Fruit fly (Drosophila melanogaster) whole organism, embryonic: Measurements from ENCODE around the gene Nepl20.
A peak's percentile ranks its signal among the peaks of the same experiment; 100 is the strongest.

Experiments used
- Asciz ChIP-seq: fragments of 200-800 bp; sonication (Bioruptor generic); optimal IDR thresholded peaks from 2 replicates; lab custom pipeline; 2017; ENCODE audit warnings: missing biosample characterization, mild to moderate bottlenecking, missing genetic modification characterization, missing genetic modification reagents
- Awh ChIP-seq: fragments of 200-800 bp; sonication (Bioruptor generic); IDR thresholded peaks from 2 replicates; pipeline ENCODE4, ENCODE4 v1.3.6; 2022; ENCODE audit warnings: missing biosample characterization, missing genetic modification characterization
- Bgb ChIP-seq: fragments of 200-800 bp; sonication (Bioruptor generic); IDR thresholded peaks from 2 replicates; pipeline ENCODE4 v1.3.6; 2022; ENCODE audit warnings: missing biosample characterization, missing genetic modification characterization; ENCODE audit not compliant: partially characterized antibody
- CG12219 ChIP-seq: fragments of 200-800 bp; sonication (Bioruptor generic); optimal IDR thresholded peaks from 3 replicates; lab custom pipeline; 2018; ENCODE audit warnings: missing biosample characterization, mild to moderate bottlenecking, missing genetic modification characterization
- CG1233 ChIP-seq: fragments of 200-800 bp; sonication (Bioruptor generic); optimal IDR thresholded peaks from 4 replicates; lab custom pipeline; 2018; ENCODE audit warnings: missing biosample characterization, mild to moderate bottlenecking, missing genetic modification characterization
- CG12942 ChIP-seq: fragments of 200-800 bp; sonication (Bioruptor generic); optimal IDR thresholded peaks from 3 replicates; lab custom pipeline; 2016; ENCODE audit warnings: missing biosample characterization, missing genetic modification characterization
- CG13287 ChIP-seq: fragments of 200-800 bp; sonication (Bioruptor generic); IDR thresholded peaks from 2 replicates; pipeline ENCODE4 v1.3.6; 2022; ENCODE audit warnings: missing biosample characterization, missing genetic modification characterization; ENCODE audit not compliant: partially characterized antibody
- CG13296 ChIP-seq: fragments of 200-800 bp; sonication (Bioruptor generic); optimal IDR thresholded peaks from 3 replicates; lab custom pipeline; 2018; ENCODE audit warnings: missing biosample characterization, mild to moderate bottlenecking, missing genetic modification characterization
- CG14860 ChIP-seq: fragments of 200-800 bp; sonication (Bioruptor generic); IDR thresholded peaks from 3 replicates; pipeline ENCODE4 v1.3.6; 2022; ENCODE audit warnings: missing biosample characterization, missing genetic modification characterization; ENCODE audit not compliant: partially characterized antibody
- CG17186 ChIP-seq: fragments of 200-800 bp; sonication (Bioruptor generic); optimal IDR thresholded peaks from 3 replicates; lab custom pipeline; 2017; ENCODE audit warnings: missing biosample characterization, missing genetic modification reagents, missing genetic modification characterization
- CG17385 ChIP-seq: fragments of 200-800 bp; sonication (Bioruptor generic); optimal IDR thresholded peaks from 3 replicates; lab custom pipeline; 2018; ENCODE audit warnings: missing biosample characterization, mild to moderate bottlenecking, missing genetic modification characterization
- CG31224 ChIP-seq: fragments of 200-800 bp; sonication (Bioruptor generic); IDR thresholded peaks from 2 replicates; pipeline ENCODE4 v1.3.6; 2022; ENCODE audit warnings: missing biosample characterization, missing genetic modification characterization
- CG3163 ChIP-seq: fragments of 200-800 bp; sonication (Bioruptor generic); optimal IDR thresholded peaks from 3 replicates; lab custom pipeline; 2016; ENCODE audit warnings: missing biosample characterization, missing genetic modification characterization
- CG32767 ChIP-seq: fragments of 200-800 bp; sonication (Bioruptor generic); IDR thresholded peaks from 2 replicates; pipeline ENCODE4 v1.3.6; 2022; ENCODE audit warnings: missing biosample characterization, missing genetic modification characterization
- CG4360 ChIP-seq: fragments of 200-800 bp; sonication (Bioruptor generic); IDR thresholded peaks from 2 replicates; pipeline ENCODE4 v1.3.6; 2022; ENCODE audit warnings: missing biosample characterization, missing genetic modification characterization
- CG4820 ChIP-seq: fragments of 200-800 bp; sonication (Bioruptor generic); optimal IDR thresholded peaks from 3 replicates; lab custom pipeline; 2016; ENCODE audit warnings: missing biosample characterization, missing genetic modification characterization
- CG7745 ChIP-seq: fragments of 200-800 bp; sonication (Bioruptor generic); optimal IDR thresholded peaks from 2 replicates; lab custom pipeline; 2018; ENCODE audit warnings: missing biosample characterization, mild to moderate bottlenecking, missing genetic modification characterization, moderate library complexity
- CkIIα-i1 ChIP-seq: fragments of 200-800 bp; sonication (Bioruptor generic); IDR thresholded peaks from 2 replicates; pipeline ENCODE4 v1.3.6; 2022; ENCODE audit warnings: missing biosample characterization, missing genetic modification characterization
- D19A ChIP-seq: fragments of 200-800 bp; optimal IDR thresholded peaks from 3 replicates; lab custom pipeline; 2019; ENCODE audit warnings: missing biosample characterization, mild to moderate bottlenecking, missing genetic modification characterization, moderate library complexity
- Doc3 ChIP-seq: fragments of 200-800 bp; sonication (Bioruptor generic); IDR thresholded peaks from 3 replicates; pipeline ENCODE4 v1.3.6; 2022; ENCODE audit warnings: missing biosample characterization, missing genetic modification characterization; ENCODE audit not compliant: partially characterized antibody
- Gug ChIP-seq: fragments of 200-800 bp; sonication (Bioruptor generic); IDR thresholded peaks from 4 replicates; pipeline ENCODE4 v1.3.6; 2022; ENCODE audit warnings: missing biosample characterization, missing genetic modification characterization
- HmgZ ChIP-seq: fragments of 200-800 bp; sonication (Bioruptor generic); optimal IDR thresholded peaks from 2 replicates; lab custom pipeline; 2018; ENCODE audit warnings: missing biosample characterization, mild to moderate bottlenecking, missing genetic modification characterization
- NC2β ChIP-seq: fragments of 200-800 bp; sonication (Bioruptor generic); optimal IDR thresholded peaks from 2 replicates; lab custom pipeline; 2016; ENCODE audit warnings: missing biosample characterization, missing genetic modification characterization
- Optix ChIP-seq: fragments of 200-800 bp; sonication (Bioruptor generic); IDR thresholded peaks from 3 replicates; pipeline ENCODE4 v1.3.6; 2022; ENCODE audit warnings: missing biosample characterization, missing genetic modification characterization
- Ravus ChIP-seq: fragments of 200-800 bp; sonication (Bioruptor generic); IDR thresholded peaks from 2 replicates; pipeline ENCODE4 v1.3.6; 2022; ENCODE audit warnings: missing biosample characterization, missing genetic modification characterization
- Rfx ChIP-seq: fragments of 200-800 bp; sonication (Bioruptor generic); IDR thresholded peaks from 2 replicates; pipeline ENCODE4 v1.3.6; 2022; ENCODE audit warnings: missing biosample characterization, missing genetic modification characterization
- Ssrp ChIP-seq: fragments of 200-800 bp; sonication (Bioruptor generic); optimal IDR thresholded peaks from 2 replicates; lab custom pipeline; 2018; ENCODE audit warnings: missing biosample characterization, mild to moderate bottlenecking, missing genetic modification characterization, moderate library complexity
- TFAM ChIP-seq: fragments of 200-800 bp; sonication (Bioruptor generic); optimal IDR thresholded peaks from 2 replicates; lab custom pipeline; 2017; ENCODE audit warnings: missing biosample characterization, missing genetic modification characterization, inconsistent platforms
- Taf1 ChIP-seq: fragments of 200-800 bp; sonication (Bioruptor generic); IDR thresholded peaks from 2 replicates; pipeline ENCODE4 v1.3.6; 2022; ENCODE audit warnings: missing biosample characterization, missing genetic modification characterization
- Vsx1 ChIP-seq: fragments of 200-800 bp; sonication (Bioruptor generic); optimal IDR thresholded peaks from 2 replicates; lab custom pipeline; 2017; ENCODE audit warnings: missing biosample characterization, mild to moderate bottlenecking, missing genetic modification characterization, missing genetic modification reagents
- amos ChIP-seq: fragments of 200-800 bp; sonication (Bioruptor generic); IDR thresholded peaks from 2 replicates; pipeline ENCODE4 v1.3.6; 2022; ENCODE audit warnings: missing biosample characterization, missing genetic modification characterization; ENCODE audit not compliant: partially characterized antibody
- btn ChIP-seq: fragments of 200-800 bp; sonication (Bioruptor generic); optimal IDR thresholded peaks from 2 replicates; lab custom pipeline; 2016; ENCODE audit warnings: missing biosample characterization, missing genetic modification characterization
- emc ChIP-seq: fragments of 200-800 bp; sonication (Bioruptor generic); optimal IDR thresholded peaks from 2 replicates; lab custom pipeline; 2016; ENCODE audit warnings: missing biosample characterization, missing genetic modification characterization
- exex ChIP-seq: fragments of 200-800 bp; sonication (Bioruptor generic); optimal IDR thresholded peaks from 4 replicates; lab custom pipeline; 2018; ENCODE audit warnings: missing biosample characterization, mild to moderate bottlenecking, missing genetic modification characterization, moderate library complexity
- eyg ChIP-seq: fragments of 200-800 bp; sonication (Bioruptor generic); optimal IDR thresholded peaks from 3 replicates; lab custom pipeline; 2016; ENCODE audit warnings: missing biosample characterization, missing genetic modification characterization
- h ChIP-seq: fragments of >200 bp; optimal IDR thresholded peaks from 2 replicates; lab custom pipeline; 2017
- ham ChIP-seq: fragments of 200-800 bp; sonication (Bioruptor generic); IDR thresholded peaks from 2 replicates; pipeline ENCODE4 v1.3.6; 2022; ENCODE audit warnings: missing biosample characterization, missing genetic modification characterization
- jigr1 ChIP-seq: fragments of 200-800 bp; sonication (Bioruptor generic); IDR thresholded peaks from 3 replicates; pipeline ENCODE4 v1.3.6; 2022; ENCODE audit warnings: missing biosample characterization, missing genetic modification characterization
- pho ChIP-seq: fragments of 200-800 bp; sonication (Bioruptor generic); optimal IDR thresholded peaks from 2 replicates; lab custom pipeline; 2016; ENCODE audit warnings: missing biosample characterization, missing genetic modification characterization
- phol ChIP-seq: fragments of 200-800 bp; sonication (Bioruptor generic); optimal IDR thresholded peaks from 3 replicates; lab custom pipeline; 2018; ENCODE audit warnings: missing biosample characterization, mild to moderate bottlenecking, missing genetic modification characterization, moderate library complexity
- pzg ChIP-seq: fragments of 200-800 bp; sonication (Bioruptor generic); optimal IDR thresholded peaks from 3 replicates; lab custom pipeline; 2018; ENCODE audit warnings: missing biosample characterization, mild to moderate bottlenecking, missing genetic modification characterization, moderate library complexity
- schlank ChIP-seq: fragments of 200-800 bp; sonication (Bioruptor generic); optimal IDR thresholded peaks from 2 replicates; lab custom pipeline; 2018; ENCODE audit warnings: missing biosample characterization, mild to moderate bottlenecking, missing genetic modification characterization
- scrt ChIP-seq: fragments of 200-800 bp; sonication (Bioruptor generic); optimal IDR thresholded peaks from 2 replicates; lab custom pipeline; 2018; ENCODE audit warnings: missing biosample characterization, mild to moderate bottlenecking, missing genetic modification characterization, moderate library complexity
- seq ChIP-seq: fragments of 200-800 bp; sonication (Bioruptor generic); IDR thresholded peaks from 2 replicates; pipeline ENCODE4 v1.3.6; 2022; ENCODE audit warnings: missing biosample characterization, missing genetic modification characterization
- sim ChIP-seq: fragments of 200-800 bp; sonication (Bioruptor generic); IDR thresholded peaks from 2 replicates; pipeline ENCODE4 v1.3.6; 2022; ENCODE audit warnings: missing biosample characterization, missing genetic modification characterization
- ssp ChIP-seq: fragments of 200-800 bp; sonication (Bioruptor generic); IDR thresholded peaks from 2 replicates; pipeline ENCODE4 v1.3.6; 2022; ENCODE audit warnings: missing biosample characterization, missing genetic modification characterization
- trh ChIP-seq: fragments of 200-800 bp; sonication (Bioruptor generic); optimal IDR thresholded peaks from 2 replicates; lab custom pipeline; 2016; ENCODE audit warnings: missing biosample characterization, missing genetic modification characterization
- tx ChIP-seq: fragments of 200-800 bp; sonication (Bioruptor generic); optimal IDR thresholded peaks from 2 replicates; lab custom pipeline; 2016; ENCODE audit warnings: missing biosample characterization, missing genetic modification characterization
- wek ChIP-seq: fragments of 200-800 bp; sonication (Bioruptor generic); optimal IDR thresholded peaks from 3 replicates; lab custom pipeline; 2018; ENCODE audit warnings: missing biosample characterization, mild to moderate bottlenecking, missing genetic modification characterization, moderate library complexity
- zfh2 ChIP-seq: fragments of 200-800 bp; sonication (Bioruptor generic); optimal IDR thresholded peaks from 2 replicates; lab custom pipeline; 2016; ENCODE audit warnings: missing biosample characterization, missing genetic modification characterization

The Nepl20 gene

dm6 chr3R:28831626-28832267 is 48.8 kb upstream of the Nepl20 start, which contains the start of gene WASp (continued):
- TF ChIP-seq btn (GFP tag; lab: Kevin White, UChicago) (peak; percentile 37), eyg (GFP tag; lab: Kevin White, UChicago) (peak; percentile 47), h (no peak), CG4360 (GFP tag; lab: Robert Waterston, UW) (no peak), ham (no peak; the same call in 1 of the 2 replicates), CG3163 (peak; percentile 70), CG1233 (GFP tag; lab: Kevin White, UChicago) (peak; percentile 43), CG13296 (GFP tag; lab: Kevin White, UChicago) (no peak), ssp (GFP tag; lab: Robert Waterston, UW) (peak; percentile 93), CG17385 (GFP tag; lab: Kevin White, UChicago) (no peak), scrt (GFP tag; lab: Kevin White, UChicago) (no peak), seq (GFP tag; lab: Robert Waterston, UW) (peak; percentile 22; the same call in 1 of the 2 replicates), Rfx (peak; percentile 86), Bgb (peak; percentile 69), CG17186 (peak; percentile 65), jigr1 (GFP tag; lab: Robert Waterston, UW) (no peak), amos (peak; percentile 68), CG32767 (GFP tag; lab: Robert Waterston, UW) (0 out of 2 replicates have a peak, but pooled peaks have one; percentile 27), CG12219 (GFP tag; lab: Kevin White, UChicago) (peak; percentile 57), NC2β (GFP tag; lab: Kevin White, UChicago) (peak; percentile 90), CG13287 (GFP tag; lab: Robert Waterston, UW) (peak; percentile 72), Taf1 (no peak), TFAM (GFP tag; lab: Kevin White, UChicago) (no peak), pzg (GFP tag; lab: Kevin White, UChicago) (peak; percentile 94), CkIIα-i1 (GFP tag; lab: Robert Waterston, UW) (no peak), tx (GFP tag; lab: Kevin White, UChicago) (peak; percentile 35), emc (GFP tag; lab: Kevin White, UChicago) (peak; percentile 75), pho (GFP tag; lab: Kevin White, UChicago) (peak; percentile 83), HmgZ (peak; percentile 86), Gug (peak; percentile 28; the same call in 1 of the 4 replicates), phol (tag; lab: Kevin White, UChicago) (peak; percentile 69), wek (GFP tag; lab: Kevin White, UChicago) (peak; percentile 62), exex (tag; lab: Kevin White, UChicago) (peak; percentile 7), zfh2 (GFP tag; lab: Kevin White, UChicago) (peak; percentile 75), Doc3 (no peak), Optix (GFP tag; lab: Robert Waterston, UW) (peak; percentile 42; the same call in 1 of the 3 replicates), Ravus (GFP tag; lab: Robert Waterston, UW) (no peak), Asciz (GFP tag; lab: Kevin White, UChicago) (peak; percentile 76), Ssrp (tag; lab: Kevin White, UChicago) (peak; percentile 33), CG7745 (no peak), CG12942 (GFP tag; lab: Kevin White, UChicago) (peak; percentile 25), Awh (GFP tag; lab: Robert Waterston, UW) (0 out of 2 replicates have a peak, but pooled peaks have one; percentile 43), Vsx1 (GFP tag; lab: Kevin White, UChicago) (no peak), D19A (tag; lab: Kevin White, UChicago) (no peak), CG14860 (GFP tag; lab: Robert Waterston, UW) (peak; percentile 53; the same call in 1 of the 3 replicates), sim (GFP tag; lab: Robert Waterston, UW) (0 out of 2 replicates have a peak, but pooled peaks have one; percentile 26), trh (GFP tag; lab: Kevin White, UChicago) (peak; percentile 63), schlank (tag; lab: Kevin White, UChicago) (peak; percentile 75), CG4820 (GFP tag; lab: Kevin White, UChicago) (peak; percentile 45), CG31224 (GFP tag; lab: Robert Waterston, UW) (0 out of 2 replicates have a peak, but pooled peaks have one; percentile 29)
